Worm (Caenorhabditis elegans) whole organism, mixed stage, embryonic: Measurements from ENCODE around the gene Y50D4B.1.
A peak's percentile ranks its signal among the peaks of the same experiment; 100 is the strongest.

ENCODE experiments used
- M03D4.4 ChIP-seq: sonication (generic microtip); optimal IDR thresholded peaks from 2 replicates; lab custom pipeline; 2017; ENCODE audit warnings: mild to moderate bottlenecking, missing genetic modification characterization, missing compliant biosample characterization
- bed-3 ChIP-seq: fragments of 200-800 bp; sonication (Bioruptor generic); optimal IDR thresholded peaks from 3 replicates; lab custom pipeline; 2018; ENCODE audit warnings: mild to moderate bottlenecking, missing genetic modification characterization, moderate library complexity, missing compliant biosample characterization
- blmp-1 ChIP-seq: fragments of 150-350 bp; optimal IDR thresholded peaks from 2 replicates; lab custom pipeline; 2014; ENCODE audit warnings: missing biosample characterization, missing genetic modification characterization
- ceh-43 ChIP-seq: fragments of 200-800 bp; sonication (Bioruptor generic); optimal IDR thresholded peaks from 2 replicates; lab custom pipeline; 2018; ENCODE audit warnings: mild to moderate bottlenecking, missing genetic modification characterization, moderate library complexity, missing compliant biosample characterization
- ceh-83 ChIP-seq: fragments of 200-800 bp; sonication (Bioruptor generic); optimal IDR thresholded peaks from 2 replicates; lab custom pipeline; 2018; ENCODE audit warnings: mild to moderate bottlenecking, missing genetic modification characterization, missing compliant biosample characterization
- ces-1 ChIP-seq: fragments of 150-350 bp; optimal IDR thresholded peaks from 2 replicates; lab custom pipeline; 2014; ENCODE audit warnings: missing biosample characterization, missing genetic modification reagents, missing genetic modification characterization
- cnd-1 ChIP-seq: fragments of 200-800 bp; sonication (Bioruptor generic); optimal IDR thresholded peaks from 2 replicates; lab custom pipeline; 2018; ENCODE audit warnings: mild to moderate bottlenecking, missing genetic modification characterization, missing compliant biosample characterization
- drap-1 ChIP-seq: fragments of 200-800 bp; sonication (Bioruptor generic); optimal IDR thresholded peaks from 3 replicates; lab custom pipeline; 2018; ENCODE audit warnings: mild to moderate bottlenecking, missing genetic modification characterization, missing compliant biosample characterization
- elt-1 ChIP-seq: sonication (generic microtip); optimal IDR thresholded peaks from 2 replicates; lab custom pipeline; 2017; ENCODE audit warnings: missing genetic modification characterization, mild to moderate bottlenecking, missing compliant biosample characterization, antibody characterized with exemption, moderate library complexity, borderline replicate concordance; ENCODE audit not compliant: insufficient read depth
- elt-3 ChIP-seq: fragments of 150-350 bp; optimal IDR thresholded peaks from 2 replicates; lab custom pipeline; 2014; ENCODE audit warnings: missing biosample characterization, missing genetic modification characterization
- ham-2 ChIP-seq: fragments of 200-800 bp; sonication (Bioruptor generic); optimal IDR thresholded peaks from 2 replicates; lab custom pipeline; 2018; ENCODE audit warnings: mild to moderate bottlenecking, missing genetic modification characterization, missing compliant biosample characterization
- hlh-1 ChIP-seq: fragments of 150-350 bp; optimal IDR thresholded peaks from 2 replicates; lab custom pipeline; 2014; ENCODE audit warnings: missing biosample characterization, missing genetic modification reagents, missing genetic modification characterization
- lin-13 ChIP-seq: fragments of 150-350 bp; optimal IDR thresholded peaks from 2 replicates; lab custom pipeline; 2014; ENCODE audit warnings: missing biosample characterization, missing genetic modification characterization
- lin-32 ChIP-seq: fragments of 200-800 bp; sonication (Bioruptor generic); optimal IDR thresholded peaks from 2 replicates; lab custom pipeline; 2018; ENCODE audit warnings: mild to moderate bottlenecking, missing genetic modification characterization, missing compliant biosample characterization
- lsy-2 ChIP-seq: fragments of 150-350 bp; optimal IDR thresholded peaks from 2 replicates; lab custom pipeline; 2014; ENCODE audit warnings: missing biosample characterization, missing genetic modification characterization
- mab-5 ChIP-seq: fragments of 150-350 bp; optimal IDR thresholded peaks from 2 replicates; lab custom pipeline; 2014; ENCODE audit warnings: missing biosample characterization, missing genetic modification characterization
- mep-1 ChIP-seq: fragments of 150-350 bp; optimal IDR thresholded peaks from 2 replicates; lab custom pipeline; 2017; ENCODE audit warnings: missing biosample characterization, missing genetic modification reagents, missing genetic modification characterization, inconsistent platforms
- mls-2 ChIP-seq: sonication (generic microtip); optimal IDR thresholded peaks from 2 replicates; lab custom pipeline; 2016; ENCODE audit warnings: mild to moderate bottlenecking, missing genetic modification characterization, moderate library complexity, missing compliant biosample characterization
- nhr-12 ChIP-seq: fragments of 150-350 bp; optimal IDR thresholded peaks from 2 replicates; lab custom pipeline; 2014; ENCODE audit warnings: missing biosample characterization, missing genetic modification characterization
- nhr-2 ChIP-seq: fragments of 150-350 bp; optimal IDR thresholded peaks from 2 replicates; lab custom pipeline; 2014; ENCODE audit warnings: missing biosample characterization, missing genetic modification characterization
- nhr-237 ChIP-seq: fragments of 150-350 bp; optimal IDR thresholded peaks from 2 replicates; lab custom pipeline; 2014; ENCODE audit warnings: missing biosample characterization, missing genetic modification characterization
- nhr-28 ChIP-seq: fragments of 150-350 bp; optimal IDR thresholded peaks from 2 replicates; lab custom pipeline; 2014; ENCODE audit warnings: missing biosample characterization, missing genetic modification characterization
- nhr-76 ChIP-seq: sonication (generic microtip); optimal IDR thresholded peaks from 2 replicates; lab custom pipeline; 2017; ENCODE audit warnings: missing biosample characterization, missing genetic modification characterization
- sem-2 ChIP-seq: fragments of 200-800 bp; sonication (Bioruptor generic); optimal IDR thresholded peaks from 2 replicates; lab custom pipeline; 2018; ENCODE audit warnings: mild to moderate bottlenecking, missing genetic modification characterization, missing compliant biosample characterization
- snpc-4 ChIP-seq: fragments of 150-350 bp; optimal IDR thresholded peaks from 2 replicates; lab custom pipeline; 2014; ENCODE audit warnings: missing biosample characterization, missing genetic modification characterization
- sptf-1 ChIP-seq: sonication (generic microtip); optimal IDR thresholded peaks from 2 replicates; lab custom pipeline; 2017; ENCODE audit warnings: mild to moderate bottlenecking, missing genetic modification characterization, moderate library complexity, missing compliant biosample characterization
- tbx-8 ChIP-seq: fragments of 200-800 bp; sonication (Bioruptor generic); optimal IDR thresholded peaks from 2 replicates; lab custom pipeline; 2018; ENCODE audit warnings: mild to moderate bottlenecking, missing genetic modification characterization, moderate library complexity, missing compliant biosample characterization
- unc-120 ChIP-seq: sonication (generic microtip); optimal IDR thresholded peaks from 2 replicates; lab custom pipeline; 2017; ENCODE audit warnings: missing genetic modification characterization, missing compliant biosample characterization; ENCODE audit not compliant: poor library complexity, severe bottlenecking
- unc-39 ChIP-seq: fragments of 150-350 bp; optimal IDR thresholded peaks from 2 replicates; lab custom pipeline; 2014; ENCODE audit warnings: missing biosample characterization, missing genetic modification characterization
- zip-8 ChIP-seq: fragments of 150-350 bp; optimal IDR thresholded peaks from 2 replicates; lab custom pipeline; 2014; ENCODE audit warnings: missing biosample characterization, missing genetic modification characterization

Y50D4B.1 gene

DNA sequence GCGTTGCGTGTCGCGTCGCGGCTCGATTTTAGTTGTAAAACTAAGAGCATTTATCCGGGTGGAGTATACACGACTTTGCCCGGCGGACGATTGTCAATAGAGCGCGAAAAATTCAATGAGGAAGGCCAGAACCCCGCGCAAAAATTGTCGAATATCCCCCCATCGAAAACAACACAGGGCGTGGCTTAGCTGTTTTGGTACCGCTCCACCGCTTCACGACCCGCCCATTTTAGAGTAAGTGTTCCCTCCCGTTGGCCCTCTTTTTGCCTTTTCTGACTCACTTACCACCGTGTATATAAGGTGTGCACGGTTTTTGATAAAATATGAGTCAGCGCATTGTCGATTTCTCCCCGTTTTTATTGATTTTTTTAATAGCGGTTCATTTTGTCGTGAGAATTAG is 40.6 kb downstream of the Y50D4B.1 start:
- TF ChIP-seq elt-3 (tag; lab: Kevin White, UChicago) = no peak
- TF ChIP-seq lin-32 = no peak
- no peak for TF ChIP-seq snpc-4 (tag; lab: Kevin White, UChicago)
- no peak for TF ChIP-seq unc-39
- no peak for TF ChIP-seq zip-8 (tag; lab: Kevin White, UChicago)
- no peak for TF ChIP-seq ceh-43 (GFP tag; lab: Kevin White, UChicago)
- TF ChIP-seq elt-1 (tag; lab: Kevin White, UChicago) = no peak
- TF ChIP-seq cnd-1 (tag; lab: Kevin White, UChicago) = no peak
- no peak for TF ChIP-seq ces-1
- no peak for TF ChIP-seq ham-2 (GFP tag; lab: Kevin White, UChicago)
- TF ChIP-seq nhr-237 (tag; lab: Kevin White, UChicago) = no peak
- no peak for TF ChIP-seq nhr-2 (tag; lab: Kevin White, UChicago)
- no peak for TF ChIP-seq nhr-28 (tag; lab: Kevin White, UChicago)
- TF ChIP-seq blmp-1 = no peak
- TF ChIP-seq hlh-1 (tag; lab: Kevin White, UChicago) = no peak
- no peak for TF ChIP-seq mab-5 (tag; lab: Kevin White, UChicago)
- no peak for TF ChIP-seq sem-2 (GFP tag; lab: Kevin White, UChicago)
- no peak for TF ChIP-seq mep-1
- no peak for TF ChIP-seq mls-2 (tag; lab: Kevin White, UChicago)
- TF ChIP-seq nhr-76 (tag; lab: Kevin White, UChicago) = no peak

DNA sequence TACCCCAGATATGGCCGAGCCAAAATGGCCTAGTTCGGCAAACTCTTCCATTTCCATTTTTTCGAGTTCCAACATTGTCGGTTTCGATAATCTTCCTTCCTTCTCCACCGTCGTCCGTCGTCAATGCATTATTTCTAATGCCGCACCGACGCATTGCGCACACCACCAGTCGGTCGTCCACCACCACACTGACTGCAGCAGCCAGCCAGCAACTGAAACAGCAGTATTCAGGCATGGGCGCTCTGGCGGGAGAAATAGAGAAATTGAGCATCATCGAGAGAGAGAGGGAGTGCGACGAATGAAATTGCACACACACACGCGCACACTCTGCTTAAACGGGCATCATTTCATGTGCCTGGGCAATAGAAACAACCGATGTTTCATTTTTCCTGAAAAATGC is 41.2 kb downstream of the Y50D4B.1 start:
- TF ChIP-seq nhr-237 (tag; lab: Kevin White, UChicago) = no peak
- TF ChIP-seq sptf-1 (tag; lab: Kevin White, UChicago) = peak; percentile 29
- no peak for TF ChIP-seq lsy-2 (tag; lab: Kevin White, UChicago)
- peak; percentile 24 for TF ChIP-seq hlh-1 (tag; lab: Kevin White, UChicago)
- TF ChIP-seq elt-1 (tag; lab: Kevin White, UChicago) = no peak
- TF ChIP-seq ces-1 = peak; percentile 51
- TF ChIP-seq lin-13 (tag; lab: Kevin White, UChicago) = no peak
- peak; percentile 59 for TF ChIP-seq unc-120 (tag; lab: Kevin White, UChicago)
- TF ChIP-seq lin-32 = no peak
- no peak for TF ChIP-seq mep-1
- TF ChIP-seq M03D4.4 (tag; lab: Kevin White, UChicago) = peak; percentile 3
- TF ChIP-seq ceh-83 (GFP tag; lab: Kevin White, UChicago) = no peak
- TF ChIP-seq mls-2 (tag; lab: Kevin White, UChicago) = peak; percentile 21

DNA sequence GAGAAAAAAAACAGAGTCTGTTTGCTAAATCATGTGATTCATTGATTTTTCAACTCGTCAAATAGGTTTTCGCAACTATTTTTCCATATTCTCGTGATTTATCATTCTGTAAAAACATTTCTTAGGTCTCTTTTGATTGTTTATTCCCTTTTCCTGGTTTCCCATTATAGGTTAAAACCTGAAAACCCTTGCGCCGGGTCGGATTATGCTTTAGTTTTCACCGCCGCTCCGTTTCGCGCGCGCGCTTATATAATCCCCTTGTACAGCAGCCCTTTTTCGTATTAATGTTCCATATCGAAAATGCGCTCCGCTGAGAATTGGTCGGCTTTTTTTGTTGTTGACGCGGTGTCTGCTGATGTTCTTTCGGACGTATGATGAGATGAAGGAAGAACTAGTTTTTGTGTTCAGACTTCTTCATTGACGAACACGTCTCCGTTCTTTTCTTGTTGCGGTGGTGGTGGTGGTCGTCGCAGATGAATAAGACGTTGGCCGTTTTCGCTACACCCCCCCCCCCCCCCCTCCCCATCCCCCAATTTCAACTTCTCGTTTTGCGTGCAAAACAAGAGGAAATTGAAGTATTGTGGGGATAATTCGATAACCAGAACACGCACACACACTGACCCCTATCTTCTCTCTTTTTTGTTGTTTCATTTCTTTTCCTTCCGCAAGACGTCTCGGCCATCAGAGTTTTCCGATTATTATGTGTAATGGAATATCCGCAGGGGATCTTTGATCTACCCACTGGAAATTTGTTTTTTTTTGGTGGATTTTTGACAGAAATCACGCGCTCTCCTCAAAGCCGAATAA is 41.9 kb downstream of the Y50D4B.1 start:
- TF ChIP-seq mls-2 (tag; lab: Kevin White, UChicago) (peak; percentile 12), lsy-2 (tag; lab: Kevin White, UChicago) (no peak), ham-2 (GFP tag; lab: Kevin White, UChicago) (peak; percentile 14), sptf-1 (tag; lab: Kevin White, UChicago) (no peak), ces-1 (peak; percentile 88), tbx-8 (GFP tag; lab: Kevin White, UChicago) (no peak), elt-1 (tag; lab: Kevin White, UChicago) (no peak), hlh-1 (tag; lab: Kevin White, UChicago) (no peak), bed-3 (no peak), nhr-2 (tag; lab: Kevin White, UChicago) (no peak), M03D4.4 (tag; lab: Kevin White, UChicago) (no peak), sem-2 (GFP tag; lab: Kevin White, UChicago) (no peak), drap-1 (no peak)
- TF ChIP-seq, all 35 proteins: peak for 3

DNA sequence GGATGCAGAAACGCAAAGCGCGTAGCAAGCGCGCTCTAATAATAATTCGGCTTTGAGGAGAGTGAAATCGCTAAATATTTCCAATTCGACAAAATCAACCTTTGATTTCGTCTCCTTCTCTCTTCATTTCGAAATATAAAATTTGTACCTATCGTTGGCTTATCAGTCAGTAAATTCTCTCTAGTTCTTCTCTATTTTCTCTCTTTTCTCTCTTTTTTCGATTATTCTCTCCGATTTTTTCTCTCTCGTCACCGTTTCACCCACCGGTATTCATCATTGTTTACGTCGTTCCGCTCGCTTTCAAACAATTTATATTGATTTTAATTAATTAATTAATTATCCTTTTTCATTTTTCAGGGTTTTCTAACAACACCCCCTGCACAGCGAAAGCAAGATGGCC is 43.2 kb downstream of the Y50D4B.1 start, which contains the start of gene cmd-1:
Gene cmd-1, plus strand, starts transcription at position 358 of the 400 bp plus-strand sequence.
- TF ChIP-seq elt-3 (tag; lab: Kevin White, UChicago) = peak; percentile 31
- no peak for TF ChIP-seq elt-1 (tag; lab: Kevin White, UChicago)
- TF ChIP-seq nhr-12 (tag; lab: Kevin White, UChicago) = no peak
- no peak for TF ChIP-seq bed-3
- TF ChIP-seq ces-1 = peak; percentile 39
